Worm (Caenorhabditis elegans) whole organism, L4 larva: ENCODE data around the gene ztf-8.

Source experiments
- R02D3.7 ChIP-seq: fragments of 150-350 bp; sonication (generic microtip); optimal IDR thresholded peaks from 3 replicates; lab custom pipeline; 2014; ENCODE audit warnings: missing biosample characterization, missing genetic modification characterization
- ZK546.5 ChIP-seq, 2 experiments: sonication (generic microtip); optimal IDR thresholded peaks; 2 replicates each; lab custom pipeline; 2017; ENCODE audit warnings: missing biosample characterization in 2 of 2, missing genetic modification characterization in 2 of 2
- ama-1 ChIP-seq: fragments of 150-350 bp; optimal IDR thresholded peaks from 2 replicates; lab custom pipeline; 2014; ENCODE audit warnings: inconsistent platforms, mixed read lengths
- ceh-28 ChIP-seq: fragments of 150-350 bp; optimal IDR thresholded peaks from 2 replicates; lab custom pipeline; 2014; ENCODE audit warnings: missing biosample characterization, missing genetic modification reagents, missing genetic modification characterization
- hmg-1.1 ChIP-seq: fragments of 200-800 bp; sonication (Bioruptor generic); IDR thresholded peaks from 2 replicates; pipeline ENCODE4 v1.3.6; 2022; ENCODE audit warnings: missing genetic modification reagents, missing genetic modification characterization, missing compliant biosample characterization
- lin-15B ChIP-seq: fragments of 150-350 bp; sonication (generic microtip); optimal IDR thresholded peaks from 3 replicates; lab custom pipeline; 2014; ENCODE audit warnings: missing biosample characterization, missing genetic modification characterization
- mep-1 ChIP-seq: fragments of 150-350 bp; sonication (generic microtip); optimal IDR thresholded peaks from 3 replicates; lab custom pipeline; 2014; ENCODE audit warnings: missing biosample characterization, missing genetic modification characterization
- skn-1 ChIP-seq: fragments of 150-350 bp; optimal IDR thresholded peaks from 2 replicates; lab custom pipeline; 2014; ENCODE audit warnings: missing biosample characterization, missing genetic modification characterization
- snpc-1.2 ChIP-seq: fragments of 200-800 bp; sonication (Bioruptor generic); IDR thresholded peaks from 2 replicates; pipeline ENCODE4 v1.3.6; 2022; ENCODE audit warnings: missing genetic modification reagents, missing genetic modification characterization, missing compliant biosample characterization
- unc-39 ChIP-seq: sonication (generic microtip); optimal IDR thresholded peaks from 2 replicates; lab custom pipeline; 2017; ENCODE audit warnings: missing biosample characterization, missing genetic modification characterization

ce11 chrIII:5305725-5306124 is 32.5 kb upstream of the ztf-8 start:
- TF ChIP-seq ama-1, result no peak
- no peak for TF ChIP-seq ZK546.5 (tag; optimal IDR thresholded peaks at IDR 0.05; lab: Kevin White, UChicago)
- TF ChIP-seq hmg-1.1, result peak; percentile 92
- no peak for TF ChIP-seq R02D3.7
- peak; percentile 61 for TF ChIP-seq mep-1 (tag; lab: Kevin White, UChicago)
- peak; percentile 91 for TF ChIP-seq snpc-1.2 (GFP tag; lab: Robert Waterston, UW)
- TF ChIP-seq unc-39 (tag; lab: Kevin White, UChicago), result no peak
- no peak for TF ChIP-seq lin-15B
- TF ChIP-seq skn-1 (tag; lab: Kevin White, UChicago), result no peak
- no peak for TF ChIP-seq ceh-28 (tag; lab: Kevin White, UChicago)
